Worm (Caenorhabditis elegans) whole organism, L4 larva: Measurements from ENCODE around the gene nish-1.

ENCODE experiments used
- ZK546.5 ChIP-seq, 2 experiments: sonication (generic microtip); optimal IDR thresholded peaks; 2 replicates each; lab custom pipeline; 2017; ENCODE audit warnings: missing biosample characterization in 2 of 2, missing genetic modification characterization in 2 of 2
- aly-2 ChIP-seq: sonication (generic microtip); optimal IDR thresholded peaks from 2 replicates; lab custom pipeline; 2018; ENCODE audit warnings: missing biosample characterization, missing genetic modification characterization
- ctbp-1 ChIP-seq: fragments of 200-800 bp; sonication (Bioruptor generic); IDR thresholded peaks from 2 replicates; pipeline ENCODE4 v1.3.6; 2022; ENCODE audit warnings: missing genetic modification reagents, missing genetic modification characterization, missing compliant biosample characterization
- dpl-1 ChIP-seq: fragments of 150-350 bp; optimal IDR thresholded peaks from 2 replicates; lab custom pipeline; 2014; ENCODE audit warnings: missing biosample characterization, missing genetic modification reagents, missing genetic modification characterization
- hlh-11 ChIP-seq: fragments of 200-800 bp; sonication (Bioruptor generic); optimal IDR thresholded peaks from 2 replicates; lab custom pipeline; 2018; ENCODE audit warnings: mild to moderate bottlenecking, missing genetic modification characterization, missing compliant biosample characterization
- lin-13 ChIP-seq: fragments of 150-350 bp; optimal IDR thresholded peaks from 2 replicates; lab custom pipeline; 2014; ENCODE audit warnings: missing biosample characterization, missing genetic modification reagents, missing genetic modification characterization
- lsy-2 ChIP-seq, 2 experiments: fragments of 150-350 bp in 1 of 2; sonication (generic microtip) in 1 of 2; optimal IDR thresholded peaks; 2 replicates each; lab custom pipeline; 2014 to 2017; ENCODE audit warnings: missing biosample characterization in 2 of 2, missing genetic modification characterization in 2 of 2
- mep-1 ChIP-seq: fragments of 150-350 bp; sonication (generic microtip); optimal IDR thresholded peaks from 3 replicates; lab custom pipeline; 2014; ENCODE audit warnings: missing biosample characterization, missing genetic modification characterization
- nhr-237 ChIP-seq: sonication (generic microtip); optimal IDR thresholded peaks from 2 replicates; lab custom pipeline; 2017; ENCODE audit warnings: missing biosample characterization, missing genetic modification characterization
- pqm-1 ChIP-seq: sonication (generic microtip); optimal IDR thresholded peaks from 2 replicates; lab custom pipeline; 2017; ENCODE audit warnings: missing biosample characterization, missing genetic modification characterization
- sdz-12 ChIP-seq: fragments of 200-800 bp; sonication (Bioruptor generic); optimal IDR thresholded peaks from 2 replicates; lab custom pipeline; 2018; ENCODE audit warnings: mild to moderate bottlenecking, missing genetic modification characterization, missing compliant biosample characterization
- ztf-11 ChIP-seq: fragments of 150-350 bp; optimal IDR thresholded peaks from 2 replicates; lab custom pipeline; 2014; ENCODE audit warnings: missing biosample characterization, missing genetic modification characterization

DNA sequence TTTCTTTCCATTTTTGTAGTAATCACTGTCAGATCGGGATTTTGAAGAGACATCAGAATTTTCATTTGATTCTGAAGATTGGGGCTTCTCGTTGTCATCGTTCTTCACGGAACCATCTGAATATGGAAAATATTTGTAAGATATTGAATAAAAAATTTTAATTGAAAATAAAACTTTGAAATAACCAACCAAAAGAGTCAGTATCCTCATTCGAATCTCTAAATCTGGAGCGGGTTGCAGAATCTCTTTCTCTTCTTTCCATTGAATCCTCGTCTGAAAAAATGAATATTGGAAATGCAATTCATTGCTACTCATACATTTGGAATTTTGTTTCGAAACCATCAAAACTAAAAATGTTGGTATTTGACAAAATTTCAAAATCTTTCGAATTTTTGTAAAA, 34.0 kb downstream of the nish-1 start:
- TF ChIP-seq lin-13 (GFP tag; lab: Kevin White, UChicago): no peak
- TF ChIP-seq sdz-12 (GFP tag; lab: Kevin White, UChicago): no peak
- TF ChIP-seq lsy-2 (tag; optimal IDR thresholded peaks at IDR 0.05; lab: Kevin White, UChicago): no peak
- no peak for TF ChIP-seq ZK546.5 (tag; optimal IDR thresholded peaks at IDR 0.05; lab: Kevin White, UChicago)
- TF ChIP-seq mep-1 (tag; lab: Kevin White, UChicago): no peak
- TF ChIP-seq nhr-237 (tag; lab: Kevin White, UChicago): no peak
- TF ChIP-seq ctbp-1: no peak
- TF ChIP-seq pqm-1 (tag; lab: Kevin White, UChicago): no peak
- no peak for TF ChIP-seq dpl-1 (GFP tag; lab: Kevin White, UChicago)
- TF ChIP-seq ztf-11 (tag; lab: Kevin White, UChicago): no peak
- no peak for TF ChIP-seq hlh-11 (tag; lab: Kevin White, UChicago)
- TF ChIP-seq aly-2: no peak
